Fruit fly (Drosophila melanogaster) whole organism, wandering third instar larva: ENCODE measurements around the gene HUWE1.

ENCODE experiments used
- CG9705 ChIP-seq: fragments of 200-800 bp; sonication (Bioruptor generic); optimal IDR thresholded peaks from 2 replicates; lab custom pipeline; 2018; ENCODE audit warnings: missing biosample characterization, mild to moderate bottlenecking, missing genetic modification characterization
- CrebA ChIP-seq: fragments of 200-800 bp; sonication (Bioruptor generic); optimal IDR thresholded peaks from 2 replicates; lab custom pipeline; 2016; ENCODE audit warnings: missing biosample characterization, mild to moderate bottlenecking, missing genetic modification characterization, borderline replicate concordance
- HLH106 ChIP-seq: fragments of 200-800 bp; optimal IDR thresholded peaks from 3 replicates; lab custom pipeline; 2019; ENCODE audit warnings: missing biosample characterization, mild to moderate bottlenecking, missing genetic modification characterization, moderate library complexity
- Hnf4 ChIP-seq: fragments of 200-800 bp; sonication (Bioruptor generic); optimal IDR thresholded peaks from 2 replicates; lab custom pipeline; 2016; ENCODE audit warnings: missing biosample characterization, mild to moderate bottlenecking, missing genetic modification characterization
- Hr78 ChIP-seq: fragments of >200 bp; optimal IDR thresholded peaks from 2 replicates; lab custom pipeline; 2017; ENCODE audit warnings: missing biosample characterization, missing genetic modification characterization
- Hr83 ChIP-seq: fragments of 200-300 bp; sonication (Bioruptor generic); optimal IDR thresholded peaks from 2 replicates; lab custom pipeline; 2016; ENCODE audit warnings: missing biosample characterization, mild to moderate bottlenecking, missing genetic modification characterization, moderate library complexity; ENCODE audit not compliant: poor library complexity, severe bottlenecking
- Jra ChIP-seq: sonication (Bioruptor generic); optimal IDR thresholded peaks from 2 replicates; lab custom pipeline; 2016; ENCODE audit warnings: missing biosample characterization, missing genetic modification characterization
- Mio ChIP-seq: sonication (Bioruptor generic); optimal IDR thresholded peaks from 2 replicates; lab custom pipeline; 2016; ENCODE audit warnings: missing biosample characterization, missing genetic modification characterization
- Myc ChIP-seq: fragments of >200 bp; optimal IDR thresholded peaks from 2 replicates; lab custom pipeline; 2017
- N ChIP-seq: fragments of >200 bp; optimal IDR thresholded peaks from 2 replicates; lab custom pipeline; 2018; ENCODE audit warnings: missing biosample characterization, missing external identifiers, missing genetic modification characterization
- OdsH ChIP-seq: fragments of 200-800 bp; sonication (Bioruptor generic); optimal IDR thresholded peaks from 2 replicates; lab custom pipeline; 2016; ENCODE audit warnings: missing biosample characterization, mild to moderate bottlenecking, missing genetic modification characterization
- Rel ChIP-seq, 2 experiments: fragments of 200-800 bp; sonication (Bioruptor generic) in 1 of 2; optimal IDR thresholded peaks; 2 replicates in 1 of 2; 3 replicates in 1 of 2; lab custom pipeline; 2016 to 2019; ENCODE audit warnings: mild to moderate bottlenecking in 2 of 2, missing biosample characterization in 2 of 2, missing genetic modification characterization in 2 of 2, moderate library complexity in 1 of 2
- Sp1 ChIP-seq: fragments of 200-800 bp; sonication (Bioruptor generic); optimal IDR thresholded peaks from 3 replicates; lab custom pipeline; 2019; ENCODE audit warnings: missing biosample characterization, mild to moderate bottlenecking, missing genetic modification characterization, moderate library complexity
- br ChIP-seq: fragments of 200-800 bp; sonication (Bioruptor generic); optimal IDR thresholded peaks from 2 replicates; lab custom pipeline; 2016; ENCODE audit warnings: missing biosample characterization, missing genetic modification characterization
- brk ChIP-seq: fragments of 200-800 bp; sonication (Bioruptor generic); optimal IDR thresholded peaks from 2 replicates; lab custom pipeline; 2016; ENCODE audit warnings: missing biosample characterization, mild to moderate bottlenecking, missing genetic modification characterization
- foxo ChIP-seq, 2 experiments: fragments of 200-800 bp; sonication (Bioruptor generic); optimal IDR thresholded peaks; 2 replicates in 1 of 2; 3 replicates in 1 of 2; lab custom pipeline; 2016 to 2017; ENCODE audit warnings: missing biosample characterization in 2 of 2, missing genetic modification characterization in 2 of 2
- fru ChIP-seq: fragments of 200-800 bp; sonication (Bioruptor generic); optimal IDR thresholded peaks from 3 replicates; lab custom pipeline; 2016; ENCODE audit warnings: missing biosample characterization, mild to moderate bottlenecking, missing genetic modification characterization
- h ChIP-seq: fragments of 200-800 bp; sonication (Bioruptor generic); optimal IDR thresholded peaks from 3 replicates; lab custom pipeline; 2016; ENCODE audit warnings: missing biosample characterization, mild to moderate bottlenecking, missing genetic modification characterization
- jim ChIP-seq: fragments of 175-275, 200-325 bp; sonication (Bioruptor generic); optimal IDR thresholded peaks from 2 replicates; lab custom pipeline; 2016; ENCODE audit warnings: missing biosample characterization, mild to moderate bottlenecking, missing genetic modification characterization
- sv ChIP-seq: fragments of 200-800 bp; sonication (Bioruptor generic); optimal IDR thresholded peaks from 3 replicates; lab custom pipeline; 2016; ENCODE audit warnings: missing biosample characterization, missing genetic modification characterization
- tai ChIP-seq: sonication (Bioruptor generic); optimal IDR thresholded peaks from 2 replicates; lab custom pipeline; 2016; ENCODE audit warnings: missing biosample characterization, missing genetic modification characterization
- usp ChIP-seq: fragments of >200 bp; optimal IDR thresholded peaks from 2 replicates; lab custom pipeline; 2017; ENCODE audit warnings: missing biosample characterization, missing genetic modification characterization
- woc ChIP-seq: sonication (Bioruptor generic); optimal IDR thresholded peaks from 2 replicates; lab custom pipeline; 2016; ENCODE audit warnings: missing biosample characterization, mild to moderate bottlenecking, missing genetic modification characterization

Gene HUWE1

dm6 chrX:15746682-15747196, 34.3 kb downstream of the HUWE1 start:
- TF ChIP-seq Mio (GFP tag; lab: Kevin White, UChicago) (no peak), Jra (GFP tag; lab: Kevin White, UChicago) (peak; percentile 68), tai (GFP tag; lab: Kevin White, UChicago) (no peak)

dm6 chrX:15748945-15749344, 36.5 kb downstream of the HUWE1 start, which contains the start of gene Mvd:
Gene Mvd (plus strand): TSS chrX:15749166.
- TF ChIP-seq Rel (GFP tag; optimal IDR thresholded peaks at IDR 0.05; lab: Kevin White, UChicago) = no peak
- TF ChIP-seq Rel (tag; optimal IDR thresholded peaks at IDR 0.05; lab: Kevin White, UChicago) = peak; percentile 99
- no peak for TF ChIP-seq Myc (lab: Kevin White, UChicago)
- TF ChIP-seq Hr78 (GFP tag; lab: Kevin White, UChicago) = no peak
- no peak for TF ChIP-seq N (GFP tag; lab: Kevin White, UChicago)
- TF ChIP-seq HLH106 = no peak

dm6 chrX:15756018-15756417, 43.6 kb downstream of the HUWE1 start, which contains the start of gene CG8260:
Gene CG8260 (plus strand): TSS chrX:15756318.
- TF ChIP-seq brk (GFP tag; lab: Kevin White, UChicago) = no peak
- TF ChIP-seq sv (GFP tag; lab: Kevin White, UChicago) = no peak
- TF ChIP-seq Hnf4 (GFP tag; lab: Kevin White, UChicago) = no peak
- TF ChIP-seq tai (GFP tag; lab: Kevin White, UChicago) = no peak
- TF ChIP-seq CG9705 (GFP tag; lab: Kevin White, UChicago) = no peak
- no peak for TF ChIP-seq Myc (lab: Kevin White, UChicago)
- TF ChIP-seq Sp1 (GFP tag; lab: Kevin White, UChicago) = no peak
- TF ChIP-seq OdsH = no peak
- no peak for TF ChIP-seq Hr83 (GFP tag; lab: Kevin White, UChicago)
- no peak for TF ChIP-seq CrebA (GFP tag; lab: Kevin White, UChicago)
- no peak for TF ChIP-seq br (GFP tag; lab: Kevin White, UChicago)

dm6 chrX:15758692-15759240, 46.3 kb downstream of the HUWE1 start:
- TF ChIP-seq jim (GFP tag; lab: Kevin White, UChicago) (no peak), fru (peak; percentile 6)

dm6 chrX:15759752-15760446, 47.5 kb downstream of the HUWE1 start:
- TF ChIP-seq Rel (GFP tag; optimal IDR thresholded peaks at IDR 0.05; lab: Kevin White, UChicago) (no peak), Rel (tag; optimal IDR thresholded peaks at IDR 0.05; lab: Kevin White, UChicago) (no peak), N (GFP tag; lab: Kevin White, UChicago) (no peak), Jra (GFP tag; lab: Kevin White, UChicago) (no peak), sv (GFP tag; lab: Kevin White, UChicago) (no peak), br (GFP tag; lab: Kevin White, UChicago) (no peak), foxo (GFP tag; optimal IDR thresholded peaks at IDR 0.05; lab: Kevin White, UChicago) (no peak)

- TF ChIP-seq N (GFP tag; lab: Kevin White, UChicago) (peak; percentile 84), usp (no peak), Mio (GFP tag; lab: Kevin White, UChicago) (no peak), fru (peak; percentile 97), Hr78 (GFP tag; lab: Kevin White, UChicago) (peak; percentile 74), foxo (GFP tag; optimal IDR thresholded peaks at IDR 0.05; lab: Kevin White, UChicago) (no peak), br (GFP tag; lab: Kevin White, UChicago) (no peak), OdsH (no peak), tai (GFP tag; lab: Kevin White, UChicago) (no peak), h (GFP tag; lab: Kevin White, UChicago) (no peak), woc (peak; percentile 71)
Observed at dm6 chrX:15760447-15761297, 48.2 kb downstream of the HUWE1 start, which contains the start of the genes Graf and mRpL3. Gene Graf (minus strand): TSS chrX:15760733. Gene mRpL3 (plus strand): TSS chrX:15761248.
